Fruit fly (Drosophila melanogaster) whole organism, adult: Measurements from ENCODE around the gene CG13369.

Experiments
- CG11617 ChIP-seq: fragments of 200-800 bp; sonication (Bioruptor generic); optimal IDR thresholded peaks from 2 replicates; lab custom pipeline; 2017; ENCODE audit warnings: mild to moderate bottlenecking, missing biosample characterization, missing genetic modification reagents, missing genetic modification characterization
- CG12768 ChIP-seq: fragments of 200-800 bp; sonication (Bioruptor generic); optimal IDR thresholded peaks from 2 replicates; lab custom pipeline; 2017; ENCODE audit warnings: missing biosample characterization, missing genetic modification characterization, mild to moderate bottlenecking, moderate library complexity, missing genetic modification reagents
- CG14711 ChIP-seq: fragments of 200-800 bp; sonication (Bioruptor generic); optimal IDR thresholded peaks from 2 replicates; lab custom pipeline; 2018; ENCODE audit warnings: missing biosample characterization, mild to moderate bottlenecking, missing genetic modification characterization, moderate library complexity
- CG1620 ChIP-seq: fragments of 200-800 bp; sonication (Bioruptor generic); optimal IDR thresholded peaks from 2 replicates; lab custom pipeline; 2016; ENCODE audit warnings: missing biosample characterization, missing genetic modification characterization
- CG33017 ChIP-seq: fragments of 200-800 bp; sonication (Bioruptor generic); optimal IDR thresholded peaks from 2 replicates; lab custom pipeline; 2018; ENCODE audit warnings: missing biosample characterization, mild to moderate bottlenecking, missing genetic modification characterization, moderate library complexity
- Crg-1 ChIP-seq: fragments of 200-800 bp; sonication (Bioruptor generic); optimal IDR thresholded peaks from 2 replicates; lab custom pipeline; 2016; ENCODE audit warnings: missing biosample characterization, missing genetic modification characterization
- Mnt ChIP-seq: fragments of 200-800 bp; sonication (Bioruptor generic); optimal IDR thresholded peaks from 2 replicates; lab custom pipeline; 2016; ENCODE audit warnings: missing biosample characterization, mild to moderate bottlenecking, missing genetic modification characterization
- bab1 ChIP-seq: fragments of 200-800 bp; sonication (Bioruptor generic); optimal IDR thresholded peaks from 3 replicates; lab custom pipeline; 2019; ENCODE audit warnings: missing biosample characterization, mild to moderate bottlenecking, missing genetic modification characterization, moderate library complexity
- cic ChIP-seq: fragments of 200-800 bp; sonication (Bioruptor generic); optimal IDR thresholded peaks from 2 replicates; lab custom pipeline; 2017; ENCODE audit warnings: missing biosample characterization, mild to moderate bottlenecking, missing genetic modification characterization, moderate library complexity
- pad ChIP-seq: fragments of 200-800 bp; sonication (Bioruptor generic); optimal IDR thresholded peaks from 3 replicates; lab custom pipeline; 2017; ENCODE audit warnings: missing biosample characterization, missing genetic modification characterization, mild to moderate bottlenecking, moderate library complexity, missing genetic modification reagents
- toe ChIP-seq: fragments of 200-800 bp; sonication (Bioruptor generic); optimal IDR thresholded peaks from 2 replicates; lab custom pipeline; 2016; ENCODE audit warnings: missing biosample characterization, missing genetic modification characterization

The CG13369 gene

DNA sequence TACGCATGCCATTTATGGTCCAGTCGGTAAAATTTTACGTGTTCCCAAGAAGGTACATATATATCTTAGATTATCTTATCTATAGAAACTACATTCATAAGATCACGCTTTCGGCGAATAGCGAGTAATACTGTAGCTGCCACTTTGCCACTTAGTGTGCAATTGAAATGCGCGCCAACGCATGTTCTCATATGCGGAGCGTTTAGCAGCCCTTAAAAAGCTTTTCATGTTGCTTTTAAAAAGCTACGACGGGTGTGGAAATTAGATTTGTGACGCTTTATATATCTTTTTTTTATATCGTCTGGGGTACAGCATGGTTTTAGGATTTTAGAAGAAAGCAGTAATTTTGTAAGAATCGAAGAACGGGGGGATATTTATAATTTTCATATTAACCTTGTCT, 34.8 kb downstream of the CG13369 start:
- TF ChIP-seq Mnt (GFP tag; lab: Kevin White, UChicago) (no peak), CG11617 (no peak), CG14711 (peak; percentile 24), cic (no peak), pad (no peak), CG33017 (no peak), CG12768 (GFP tag; lab: Kevin White, UChicago) (no peak), toe (no peak), Crg-1 (no peak), CG1620 (GFP tag; lab: Kevin White, UChicago) (no peak), bab1 (GFP tag; lab: Kevin White, UChicago) (peak; percentile 77)
